Fruit fly (Drosophila melanogaster) whole organism, embryonic: ENCODE measurements around the gene gNacalpha.
A peak's percentile ranks its signal among the peaks of the same experiment; 100 is the strongest.

ENCODE experiments used
- Bdp1 ChIP-seq: fragments of 200-800 bp; sonication (Bioruptor generic); optimal IDR thresholded peaks from 3 replicates; lab custom pipeline; 2016; ENCODE audit warnings: missing biosample characterization, missing genetic modification characterization
- CG10321 ChIP-seq: fragments of 200-800 bp; sonication (Bioruptor generic); IDR thresholded peaks from 2 replicates; pipeline ENCODE4 v1.3.6; 2022; ENCODE audit warnings: missing biosample characterization, missing genetic modification characterization
- CG16815 ChIP-seq: fragments of 200-800 bp; sonication (Bioruptor generic); optimal IDR thresholded peaks from 3 replicates; lab custom pipeline; 2017; ENCODE audit warnings: missing biosample characterization, mild to moderate bottlenecking, missing genetic modification characterization
- CG17328 ChIP-seq: fragments of 200-800 bp; sonication (Bioruptor generic); IDR thresholded peaks from 2 replicates; pipeline ENCODE4 v1.3.6; 2022; ENCODE audit warnings: missing biosample characterization, missing genetic modification characterization
- CG17802 ChIP-seq: fragments of 200-800 bp; sonication (Bioruptor generic); optimal IDR thresholded peaks from 2 replicates; lab custom pipeline; 2018; ENCODE audit warnings: missing biosample characterization, mild to moderate bottlenecking, missing genetic modification characterization, moderate library complexity
- CG17829 ChIP-seq: fragments of 200-800 bp; optimal IDR thresholded peaks from 2 replicates; lab custom pipeline; 2019; ENCODE audit warnings: missing biosample characterization, mild to moderate bottlenecking, missing genetic modification characterization, moderate library complexity
- CG1792 ChIP-seq: fragments of 200-800 bp; sonication (Bioruptor generic); optimal IDR thresholded peaks from 2 replicates; lab custom pipeline; 2016; ENCODE audit warnings: missing biosample characterization, missing genetic modification characterization
- CG32532 ChIP-seq: fragments of 200-800 bp; sonication (Bioruptor generic); IDR thresholded peaks from 2 replicates; pipeline ENCODE4 v1.3.6; 2022; ENCODE audit warnings: missing biosample characterization, missing genetic modification characterization
- CG34422 ChIP-seq: fragments of 200-800 bp; sonication (Bioruptor generic); IDR thresholded peaks from 3 replicates; pipeline ENCODE4 v1.3.6; 2022; ENCODE audit warnings: missing biosample characterization, missing genetic modification characterization
- CG4328 ChIP-seq: fragments of 200-800 bp; sonication (Bioruptor generic); optimal IDR thresholded peaks from 3 replicates; lab custom pipeline; 2017; ENCODE audit warnings: missing biosample characterization, missing genetic modification reagents, missing genetic modification characterization
- CG5953 ChIP-seq: fragments of 200-800 bp; sonication (Bioruptor generic); IDR thresholded peaks from 2 replicates; pipeline ENCODE4 v1.3.6; 2022; ENCODE audit warnings: missing biosample characterization, missing genetic modification characterization
- CG6689 ChIP-seq: fragments of 200-800 bp; sonication (Bioruptor generic); IDR thresholded peaks from 2 replicates; pipeline ENCODE4 v1.3.6; 2022; ENCODE audit warnings: missing biosample characterization, missing genetic modification characterization
- CG8359 ChIP-seq: fragments of 200-800 bp; sonication (Bioruptor generic); optimal IDR thresholded peaks from 2 replicates; lab custom pipeline; 2017; ENCODE audit warnings: missing biosample characterization, mild to moderate bottlenecking, missing genetic modification characterization, borderline replicate concordance
- CG8478 ChIP-seq: fragments of >200 bp; optimal IDR thresholded peaks from 2 replicates; lab custom pipeline; 2018
- CG8765 ChIP-seq: fragments of 200-800 bp; sonication (Bioruptor generic); IDR thresholded peaks from 2 replicates; pipeline ENCODE4 v1.3.6; 2022; ENCODE audit warnings: missing biosample characterization, missing genetic modification characterization
- CG8944 ChIP-seq: fragments of 200-800 bp; sonication (Bioruptor generic); optimal IDR thresholded peaks from 3 replicates; lab custom pipeline; 2016; ENCODE audit warnings: missing biosample characterization, missing genetic modification characterization
- CG9437 ChIP-seq: fragments of 200-800 bp; sonication (Bioruptor generic); optimal IDR thresholded peaks from 2 replicates; lab custom pipeline; 2018; ENCODE audit warnings: missing biosample characterization, mild to moderate bottlenecking, missing genetic modification characterization
- CHES-1-like ChIP-seq: fragments of 200-800 bp; sonication (Bioruptor generic); optimal IDR thresholded peaks from 2 replicates; lab custom pipeline; 2016; ENCODE audit warnings: missing biosample characterization, missing genetic modification characterization
- D ChIP-seq, 2 experiments: fragments of 200-800 bp in 1 of 2; fragments of >200 bp in 1 of 2; sonication (Bioruptor generic) in 1 of 2; optimal IDR thresholded peaks; 2 replicates in 1 of 2; 3 replicates in 1 of 2; lab custom pipeline; 2017; ENCODE audit warnings: mild to moderate bottlenecking in 1 of 2, missing biosample characterization in 1 of 2, missing genetic modification characterization in 1 of 2, missing genetic modification reagents in 1 of 2
- HmgD ChIP-seq: fragments of 200-800 bp; sonication (Bioruptor generic); optimal IDR thresholded peaks from 3 replicates; lab custom pipeline; 2016; ENCODE audit warnings: missing biosample characterization, missing genetic modification characterization
- Hr78 ChIP-seq, 2 experiments: fragments of 200-800 bp in 1 of 2; fragments of >200 bp in 1 of 2; sonication (Bioruptor generic) in 1 of 2; optimal IDR thresholded peaks; 2 replicates each; lab custom pipeline; 2017 to 2019; ENCODE audit warnings: missing biosample characterization in 2 of 2, missing genetic modification characterization in 2 of 2, mild to moderate bottlenecking in 1 of 2, moderate library complexity in 1 of 2
- Lhr ChIP-seq: fragments of 200-800 bp; sonication (Bioruptor generic); optimal IDR thresholded peaks from 3 replicates; lab custom pipeline; 2017; ENCODE audit warnings: mild to moderate bottlenecking, missing biosample characterization, missing genetic modification reagents, missing genetic modification characterization
- MESR4 ChIP-seq: fragments of 200-800 bp; sonication (Bioruptor generic); optimal IDR thresholded peaks from 2 replicates; lab custom pipeline; 2018; ENCODE audit warnings: missing biosample characterization, mild to moderate bottlenecking, missing genetic modification characterization, moderate library complexity
- NC2α ChIP-seq: fragments of 200-800 bp; sonication (Bioruptor generic); optimal IDR thresholded peaks from 2 replicates; lab custom pipeline; 2016; ENCODE audit warnings: missing biosample characterization, missing genetic modification characterization
- Neu2 ChIP-seq: fragments of 200-800 bp; sonication (Bioruptor generic); optimal IDR thresholded peaks from 3 replicates; lab custom pipeline; 2016; ENCODE audit warnings: missing biosample characterization, missing genetic modification characterization, borderline replicate concordance
- Opbp ChIP-seq: fragments of 200-800 bp; sonication (Bioruptor generic); IDR thresholded peaks from 3 replicates; pipeline ENCODE4 v1.3.6; 2022; ENCODE audit warnings: missing biosample characterization, missing genetic modification characterization; ENCODE audit not compliant: partially characterized antibody
- Ravus ChIP-seq: fragments of 200-800 bp; sonication (Bioruptor generic); IDR thresholded peaks from 2 replicates; pipeline ENCODE4 v1.3.6; 2022; ENCODE audit warnings: missing biosample characterization, missing genetic modification characterization
- Rfx ChIP-seq: fragments of 200-800 bp; sonication (Bioruptor generic); IDR thresholded peaks from 2 replicates; pipeline ENCODE4 v1.3.6; 2022; ENCODE audit warnings: missing biosample characterization, missing genetic modification characterization
- Trl ChIP-seq, 3 experiments: fragments of >200 bp in 2 of 3; fragments of 200-800 bp in 1 of 3; sonication (Bioruptor generic) in 1 of 3; optimal IDR thresholded peaks; 2 replicates in 1 of 3; 3 replicates in 2 of 3; lab custom pipeline; 2016 to 2017; ENCODE audit warnings: missing biosample characterization in 1 of 3, missing genetic modification characterization in 1 of 3
- ac ChIP-seq: fragments of 200-800 bp; sonication (Bioruptor generic); optimal IDR thresholded peaks from 3 replicates; lab custom pipeline; 2017; ENCODE audit warnings: missing biosample characterization, mild to moderate bottlenecking, missing genetic modification characterization
- aop ChIP-seq: fragments of 200-800 bp; sonication (Bioruptor generic); IDR thresholded peaks from 2 replicates; pipeline ENCODE4 v1.3.6; 2022; ENCODE audit warnings: missing biosample characterization, missing genetic modification characterization
- ara ChIP-seq: fragments of 200-800 bp; sonication (Bioruptor generic); IDR thresholded peaks from 2 replicates; pipeline ENCODE4 v1.3.6; 2022; ENCODE audit warnings: missing biosample characterization, missing genetic modification characterization
- croc ChIP-seq: fragments of 200-800 bp; sonication (Bioruptor generic); conservative IDR thresholded peaks from 3 replicates; pipeline ENCODE4 v1.3.6; 2022; ENCODE audit warnings: missing biosample characterization, missing genetic modification characterization
- ftz-f1 ChIP-seq: fragments of 200-800 bp; sonication (Bioruptor generic); optimal IDR thresholded peaks from 2 replicates; lab custom pipeline; 2016; ENCODE audit warnings: missing biosample characterization, missing genetic modification characterization
- hb ChIP-seq: fragments of 200-800 bp; sonication (Bioruptor generic); IDR thresholded peaks from 3 replicates; pipeline ENCODE4 v1.3.6; 2022; ENCODE audit warnings: missing biosample characterization, missing genetic modification characterization; ENCODE audit not compliant: partially characterized antibody
- inv ChIP-seq: fragments of 200-800 bp; sonication (Bioruptor generic); IDR thresholded peaks from 2 replicates; pipeline ENCODE4 v1.3.6; 2022; ENCODE audit warnings: missing biosample characterization, missing genetic modification characterization; ENCODE audit not compliant: partially characterized antibody
- mam ChIP-seq: fragments of 200-800 bp; sonication (Bioruptor generic); optimal IDR thresholded peaks from 3 replicates; lab custom pipeline; 2016; ENCODE audit warnings: missing biosample characterization, missing genetic modification characterization
- onecut ChIP-seq: fragments of 200-800 bp; sonication (Bioruptor generic); IDR thresholded peaks from 2 replicates; pipeline ENCODE4 v1.3.6; 2022; ENCODE audit warnings: missing biosample characterization, missing genetic modification characterization
- org-1 ChIP-seq: fragments of 200-800 bp; sonication (Bioruptor generic); optimal IDR thresholded peaks from 2 replicates; lab custom pipeline; 2017; ENCODE audit warnings: missing biosample characterization, missing genetic modification characterization
- p53 ChIP-seq: fragments of 200-800 bp; sonication (Bioruptor generic); optimal IDR thresholded peaks from 2 replicates; lab custom pipeline; 2016; ENCODE audit warnings: missing biosample characterization, missing genetic modification characterization
- run ChIP-seq: fragments of 200-800 bp; sonication (Bioruptor generic); optimal IDR thresholded peaks from 3 replicates; lab custom pipeline; 2018; ENCODE audit warnings: missing biosample characterization, mild to moderate bottlenecking, missing genetic modification characterization
- salm ChIP-seq: fragments of 200-800 bp; sonication (Bioruptor generic); optimal IDR thresholded peaks from 2 replicates; lab custom pipeline; 2018; ENCODE audit warnings: missing biosample characterization, mild to moderate bottlenecking, missing genetic modification characterization
- schlank ChIP-seq: fragments of 200-800 bp; sonication (Bioruptor generic); optimal IDR thresholded peaks from 2 replicates; lab custom pipeline; 2018; ENCODE audit warnings: missing biosample characterization, mild to moderate bottlenecking, missing genetic modification characterization
- slbo ChIP-seq: fragments of 200-800 bp; sonication (Bioruptor generic); IDR thresholded peaks from 2 replicates; pipeline ENCODE4 v1.3.6; 2022; ENCODE audit warnings: missing biosample characterization, missing genetic modification characterization
- toy ChIP-seq: fragments of 200-800 bp; sonication (Bioruptor generic); IDR thresholded peaks from 2 replicates; pipeline ENCODE4 v1.3.6; 2022; ENCODE audit warnings: missing biosample characterization, missing genetic modification characterization
- vfl ChIP-seq: fragments of 200-800 bp; sonication (Bioruptor generic); optimal IDR thresholded peaks from 2 replicates; lab custom pipeline; 2016; ENCODE audit warnings: missing biosample characterization, missing genetic modification characterization
- vnd ChIP-seq: fragments of 200-800 bp; sonication (Bioruptor generic); IDR thresholded peaks from 3 replicates; pipeline ENCODE4 v1.3.6; 2022; ENCODE audit warnings: missing biosample characterization, missing genetic modification characterization; ENCODE audit not compliant: partially characterized antibody
- vvl ChIP-seq: fragments of 200-800 bp; sonication (Bioruptor generic); IDR thresholded peaks from 2 replicates; pipeline ENCODE4 v1.3.6; 2022; ENCODE audit warnings: missing biosample characterization, missing genetic modification characterization
- wdn ChIP-seq: fragments of 200-800 bp; sonication (Bioruptor generic); IDR thresholded peaks from 2 replicates; pipeline ENCODE4 v1.3.6; 2022; ENCODE audit warnings: missing biosample characterization, missing genetic modification characterization

Gene gNacalpha

dm6 chr2L:1043195-1043990 is 6.3 kb downstream of the gNacalpha start (continued):
- no peak for TF ChIP-seq Lhr (GFP tag; lab: Kevin White, UChicago)
- TF ChIP-seq p53 (GFP tag; lab: Kevin White, UChicago), result no peak
- no peak for TF ChIP-seq ara
- no peak for TF ChIP-seq ftz-f1
- TF ChIP-seq CG10321, result no peak
- no peak for TF ChIP-seq CG8765 (GFP tag; lab: Robert Waterston, UW)
- TF ChIP-seq vfl, result no peak
- no peak for TF ChIP-seq Trl (optimal IDR thresholded peaks at IDR 0.05; lab: Kevin White, UChicago)
- no peak for TF ChIP-seq Trl (GFP tag; optimal IDR thresholded peaks at IDR 0.05; lab: Kevin White, UChicago)
- TF ChIP-seq Rfx (GFP tag; lab: Robert Waterston, UW), result peak; percentile 52; the same call in 1 of the 2 replicates
- no peak for TF ChIP-seq HmgD (GFP tag; lab: Kevin White, UChicago)
- TF ChIP-seq CHES-1-like (GFP tag; lab: Kevin White, UChicago), result no peak
- no peak for TF ChIP-seq CG9437 (GFP tag; lab: Kevin White, UChicago)
- TF ChIP-seq croc, result no peak
- TF ChIP-seq Neu2, result no peak
- peak; percentile 57 for TF ChIP-seq mam
- no peak for TF ChIP-seq D (optimal IDR thresholded peaks at IDR 0.05; lab: Kevin White, UChicago)
- no peak for TF ChIP-seq D (GFP tag; optimal IDR thresholded peaks at IDR 0.05; lab: Kevin White, UChicago)
- TF ChIP-seq schlank (tag; lab: Kevin White, UChicago), result peak; percentile 13
- no peak for TF ChIP-seq CG6689
- TF ChIP-seq vnd (GFP tag; lab: Robert Waterston, UW), result no peak
- no peak for TF ChIP-seq org-1 (GFP tag; lab: Kevin White, UChicago)
- no peak for TF ChIP-seq run (tag; lab: Kevin White, UChicago)
- TF ChIP-seq CG16815, result no peak
- no peak for TF ChIP-seq CG5953 (GFP tag; lab: Robert Waterston, UW)
- TF ChIP-seq Ravus (GFP tag; lab: Robert Waterston, UW), result no peak
- TF ChIP-seq hb (GFP tag; lab: Robert Waterston, UW), result no peak
- peak; percentile 66 for TF ChIP-seq CG32532 (GFP tag; lab: Robert Waterston, UW)
- no peak for TF ChIP-seq Bdp1 (GFP tag; lab: Kevin White, UChicago)
- TF ChIP-seq Hr78 (GFP tag; optimal IDR thresholded peaks at IDR 0.05; lab: Kevin White, UChicago), result no peak
- no peak for TF ChIP-seq inv (GFP tag; lab: Robert Waterston, UW)
- no peak; the same call in 1 of the 2 replicates for TF ChIP-seq vvl
- TF ChIP-seq toy (GFP tag; lab: Robert Waterston, UW), result no peak
- TF ChIP-seq ac, result no peak
- TF ChIP-seq Opbp (GFP tag; lab: Robert Waterston, UW), result no peak
- no peak for TF ChIP-seq MESR4
- TF ChIP-seq CG4328 (GFP tag; lab: Kevin White, UChicago), result no peak
- TF ChIP-seq CG17802 (tag; lab: Kevin White, UChicago), result no peak
- no peak for TF ChIP-seq CG17829
- no peak for TF ChIP-seq aop (GFP tag; lab: Robert Waterston, UW)
- TF ChIP-seq CG8944 (GFP tag; lab: Kevin White, UChicago), result no peak
- no peak for TF ChIP-seq CG8359 (GFP tag; lab: Kevin White, UChicago)
- no peak for TF ChIP-seq salm (tag; lab: Kevin White, UChicago)
- TF ChIP-seq wdn, result peak; percentile 57
- TF ChIP-seq CG17328 (GFP tag; lab: Robert Waterston, UW), result no peak
- TF ChIP-seq onecut (GFP tag; lab: Robert Waterston, UW), result no peak
- 0 out of 3 replicates have a peak, but pooled peaks have one; percentile 22 for TF ChIP-seq CG34422
- no peak for TF ChIP-seq CG8478 (lab: Kevin White, UChicago)
- no peak for TF ChIP-seq CG1792 (GFP tag; lab: Kevin White, UChicago)
- TF ChIP-seq slbo (GFP tag; lab: Robert Waterston, UW), result peak; percentile 82
- TF ChIP-seq NC2α, result no peak
